Worm (Caenorhabditis elegans) whole organism, early embryonic: Measurements from ENCODE around the gene erfa-3.

ENCODE experiments used
- B0310.2 ChIP-seq: sonication (generic microtip); optimal IDR thresholded peaks from 2 replicates; lab custom pipeline; 2016; ENCODE audit warnings: mild to moderate bottlenecking, missing genetic modification characterization, missing compliant biosample characterization
- F13C5.2 ChIP-seq: sonication (generic microtip); optimal IDR thresholded peaks from 2 replicates; lab custom pipeline; 2017; ENCODE audit warnings: mild to moderate bottlenecking, missing genetic modification characterization, inconsistent platforms, missing compliant biosample characterization
- aly-1 ChIP-seq: sonication (generic microtip); optimal IDR thresholded peaks from 2 replicates; lab custom pipeline; 2016; ENCODE audit warnings: missing genetic modification characterization, missing compliant biosample characterization
- ama-1 ChIP-seq: fragments of 150-350 bp; optimal IDR thresholded peaks from 2 replicates; lab custom pipeline; 2014
- flt-1 ChIP-seq: fragments of 200-800 bp; sonication (Bioruptor generic); IDR thresholded peaks from 2 replicates; pipeline ENCODE4 v1.3.6; 2022; ENCODE audit warnings: missing genetic modification characterization, missing compliant biosample characterization
- tbx-37 ChIP-seq: fragments of 200-800 bp; sonication (Bioruptor generic); conservative IDR thresholded peaks from 2 replicates; pipeline ENCODE4 v1.3.6; 2022; ENCODE audit warnings: missing genetic modification reagents, missing genetic modification characterization, missing compliant biosample characterization

DNA sequence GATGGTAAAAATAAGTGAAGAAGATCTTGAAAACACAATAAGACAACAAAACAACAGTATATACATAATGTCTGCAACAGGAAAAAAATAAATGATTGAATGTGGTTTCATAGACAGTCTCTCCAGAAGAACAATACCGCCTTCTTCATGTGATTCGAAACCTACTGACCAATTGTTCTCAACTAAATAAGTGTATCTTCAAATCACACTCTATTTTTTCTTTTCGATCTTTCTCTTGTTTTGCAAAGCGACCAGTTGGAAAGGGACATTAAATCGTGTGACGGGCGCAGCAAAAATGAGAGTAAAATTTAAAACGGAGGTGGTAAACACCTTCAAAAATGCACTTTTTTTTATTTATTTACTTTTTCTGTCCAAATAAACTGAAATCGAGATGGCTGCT, 51.0 kb downstream of the erfa-3 start:
- TF ChIP-seq ama-1 (lab: Kevin White, UChicago) (no peak), tbx-37 (GFP tag; lab: Robert Waterston, UW) (no peak), F13C5.2 (tag; lab: Kevin White, UChicago) (no peak), B0310.2 (tag; lab: Kevin White, UChicago) (no peak), flt-1 (GFP tag; lab: Robert Waterston, UW) (no peak), aly-1 (tag; lab: Kevin White, UChicago) (no peak)
